Worm (Caenorhabditis elegans) whole organism, L1 larva: ENCODE measurements around the gene his-17.
A peak's percentile ranks its signal among the peaks of the same experiment; 100 is the strongest.

Experiments used
- C16A3.4 ChIP-seq: fragments of 150-350 bp; optimal IDR thresholded peaks from 2 replicates; lab custom pipeline; 2014; ENCODE audit warnings: missing biosample characterization, missing genetic modification characterization
- C34B4.2 ChIP-seq: sonication (generic microtip); optimal IDR thresholded peaks from 2 replicates; lab custom pipeline; 2017; ENCODE audit warnings: mild to moderate bottlenecking, missing genetic modification characterization, missing compliant biosample characterization
- F16B12.6 ChIP-seq: fragments of 150-350 bp; optimal IDR thresholded peaks from 2 replicates; lab custom pipeline; 2014; ENCODE audit warnings: missing biosample characterization, missing genetic modification characterization
- Y116A8C.19 ChIP-seq: sonication (generic microtip); optimal IDR thresholded peaks from 2 replicates; lab custom pipeline; 2016; ENCODE audit warnings: missing compliant biosample characterization, missing genetic modification characterization, borderline replicate concordance
- aly-2 ChIP-seq: fragments of 150-350 bp; optimal IDR thresholded peaks from 2 replicates; lab custom pipeline; 2014; ENCODE audit warnings: missing biosample characterization, missing genetic modification characterization
- ama-1 ChIP-seq: fragments of 150-350 bp; optimal IDR thresholded peaks from 2 replicates; lab custom pipeline; 2014
- blmp-1 ChIP-seq: fragments of 150-350 bp; optimal IDR thresholded peaks from 2 replicates; lab custom pipeline; 2014; ENCODE audit warnings: missing biosample characterization, missing genetic modification characterization
- ceh-8 ChIP-seq: fragments of 200-800 bp; sonication (Bioruptor generic); optimal IDR thresholded peaks from 2 replicates; lab custom pipeline; 2018; ENCODE audit warnings: mild to moderate bottlenecking, missing genetic modification characterization, moderate library complexity, missing compliant biosample characterization
- ces-1 ChIP-seq: fragments of 150-350 bp; optimal IDR thresholded peaks from 2 replicates; lab custom pipeline; 2014; ENCODE audit warnings: missing biosample characterization, missing genetic modification reagents, missing genetic modification characterization
- egl-13 ChIP-seq: sonication (generic microtip); optimal IDR thresholded peaks from 2 replicates; lab custom pipeline; 2016; ENCODE audit warnings: missing genotype, missing genetic modification reagents, missing genetic modification characterization, missing compliant biosample characterization
- egl-27 ChIP-seq, 2 experiments: fragments of 150-350 bp in 1 of 2; sonication (generic microtip); optimal IDR thresholded peaks; 3 replicates each; lab custom pipeline; 2017 to 2018; ENCODE audit warnings: missing biosample characterization in 2 of 2, missing genetic modification characterization in 2 of 2, missing genetic modification reagents in 2 of 2
- elt-2 ChIP-seq: sonication (generic microtip); optimal IDR thresholded peaks from 2 replicates; lab custom pipeline; 2016; ENCODE audit warnings: missing genetic modification characterization, mild to moderate bottlenecking, inconsistent platforms, missing compliant biosample characterization, missing genetic modification reagents
- elt-3 ChIP-seq, 6 experiments: fragments of 150-350 bp in 1 of 6; sonication (generic microtip); optimal IDR thresholded peaks; 2 replicates each; lab custom pipeline; 2017 to 2018; ENCODE audit warnings: missing biosample characterization in 6 of 6, missing genetic modification characterization in 6 of 6, inconsistent platforms in 1 of 6
- ets-5 ChIP-seq: fragments of 200-800 bp; sonication (Bioruptor generic); IDR thresholded peaks from 2 replicates; pipeline ENCODE4 v1.3.6; 2022; ENCODE audit warnings: missing genetic modification characterization, missing compliant biosample characterization
- fkh-4 ChIP-seq: sonication (generic microtip); optimal IDR thresholded peaks from 2 replicates; lab custom pipeline; 2016; ENCODE audit warnings: missing compliant biosample characterization, missing genetic modification characterization, borderline replicate concordance
- fos-1 ChIP-seq: fragments of 150-350 bp; optimal IDR thresholded peaks from 2 replicates; lab custom pipeline; 2014; ENCODE audit warnings: missing biosample characterization, missing genetic modification characterization
- lin-13 ChIP-seq: fragments of 150-350 bp; optimal IDR thresholded peaks from 2 replicates; lab custom pipeline; 2014; ENCODE audit warnings: missing biosample characterization, missing genetic modification reagents, missing genetic modification characterization
- lin-14 ChIP-seq: fragments of 200-800 bp; sonication (Bioruptor generic); optimal IDR thresholded peaks from 2 replicates; lab custom pipeline; 2018; ENCODE audit warnings: mild to moderate bottlenecking, missing genetic modification characterization, moderate library complexity, missing compliant biosample characterization
- lir-3 ChIP-seq: sonication (generic microtip); optimal IDR thresholded peaks from 2 replicates; lab custom pipeline; 2016; ENCODE audit warnings: mild to moderate bottlenecking, missing genetic modification characterization, moderate library complexity, missing compliant biosample characterization; ENCODE audit not compliant: poor library complexity
- lsy-2 ChIP-seq, 2 experiments: fragments of 150-350 bp; optimal IDR thresholded peaks; 2 replicates each; lab custom pipeline; 2014; ENCODE audit warnings: missing biosample characterization in 2 of 2, missing genetic modification characterization in 2 of 2
- mef-2 ChIP-seq: fragments of 150-350 bp; optimal IDR thresholded peaks from 2 replicates; lab custom pipeline; 2014; ENCODE audit warnings: missing biosample characterization, missing genetic modification characterization
- nhr-237 ChIP-seq: fragments of 150-350 bp; optimal IDR thresholded peaks from 2 replicates; lab custom pipeline; 2014; ENCODE audit warnings: missing biosample characterization, missing genetic modification characterization
- nhr-28 ChIP-seq: fragments of 150-350 bp; optimal IDR thresholded peaks from 2 replicates; lab custom pipeline; 2014; ENCODE audit warnings: missing biosample characterization, missing genetic modification characterization
- nhr-71 ChIP-seq: sonication (generic microtip); optimal IDR thresholded peaks from 2 replicates; lab custom pipeline; 2016; ENCODE audit warnings: mild to moderate bottlenecking, missing genetic modification characterization, moderate library complexity, missing compliant biosample characterization
- nhr-85 ChIP-seq: sonication (generic microtip); peaks from one replicate; lab custom pipeline; 2016; ENCODE audit warnings: missing genetic modification characterization, inconsistent platforms, missing compliant biosample characterization
- pag-3 ChIP-seq: sonication (generic microtip); optimal IDR thresholded peaks from 2 replicates; lab custom pipeline; 2017; ENCODE audit warnings: missing genetic modification characterization, mild to moderate bottlenecking, missing compliant biosample characterization, antibody characterized with exemption, borderline replicate concordance; ENCODE audit not compliant: insufficient read depth
- pax-3 ChIP-seq: fragments of 200-800 bp; sonication (Bioruptor generic); optimal IDR thresholded peaks from 2 replicates; lab custom pipeline; 2018; ENCODE audit warnings: mild to moderate bottlenecking, missing genetic modification characterization, moderate library complexity, missing compliant biosample characterization
- rnt-1 ChIP-seq: sonication (generic microtip); optimal IDR thresholded peaks from 2 replicates; lab custom pipeline; 2016; ENCODE audit warnings: mild to moderate bottlenecking, missing genetic modification characterization, moderate library complexity, missing compliant biosample characterization
- snu-23 ChIP-seq: sonication (generic microtip); optimal IDR thresholded peaks from 2 replicates; lab custom pipeline; 2016; ENCODE audit warnings: missing genetic modification characterization, missing compliant biosample characterization
- swsn-7 ChIP-seq: sonication (generic microtip); optimal IDR thresholded peaks from 2 replicates; lab custom pipeline; 2016; ENCODE audit warnings: missing genetic modification characterization, missing compliant biosample characterization
- tlp-1 ChIP-seq: fragments of 150-350 bp; optimal IDR thresholded peaks from 2 replicates; lab custom pipeline; 2014; ENCODE audit warnings: missing biosample characterization, missing genetic modification characterization
- unc-130 ChIP-seq: fragments of 150-350 bp; optimal IDR thresholded peaks from 2 replicates; lab custom pipeline; 2017; ENCODE audit warnings: missing biosample characterization, missing genetic modification characterization, inconsistent platforms
- unc-98 ChIP-seq: fragments of 200-800 bp; sonication (Bioruptor generic); IDR thresholded peaks from 2 replicates; pipeline ENCODE4 v1.3.6; 2022; ENCODE audit warnings: missing genetic modification characterization, missing compliant biosample characterization
- xbp-1 ChIP-seq: sonication (generic microtip); optimal IDR thresholded peaks from 2 replicates; lab custom pipeline; 2016; ENCODE audit warnings: missing genetic modification characterization, missing compliant biosample characterization
- zag-1 ChIP-seq: fragments of 150-350 bp; optimal IDR thresholded peaks from 2 replicates; lab custom pipeline; 2014; ENCODE audit warnings: missing biosample characterization, missing genetic modification characterization
- zip-4 ChIP-seq: fragments of 200-800 bp; sonication (Bioruptor generic); optimal IDR thresholded peaks from 2 replicates; lab custom pipeline; 2018; ENCODE audit warnings: mild to moderate bottlenecking, missing genetic modification characterization, moderate library complexity, missing compliant biosample characterization
- ztf-4 ChIP-seq: fragments of 150-350 bp; optimal IDR thresholded peaks from 2 replicates; lab custom pipeline; 2014; ENCODE audit warnings: missing biosample characterization, missing genetic modification characterization

Gene his-17

ce11 chrV:8927715-8928114, 29.9 kb upstream of the his-17 start:
- TF ChIP-seq ceh-8, result no peak
- no peak for TF ChIP-seq nhr-237 (tag; lab: Kevin White, UChicago)
- TF ChIP-seq mef-2 (tag; lab: Kevin White, UChicago), result no peak
- no peak for TF ChIP-seq zip-4 (GFP tag; lab: Kevin White, UChicago)
- no peak for TF ChIP-seq fos-1
- TF ChIP-seq zag-1, result no peak
- no peak for TF ChIP-seq fkh-4 (tag; lab: Kevin White, UChicago)
- TF ChIP-seq C16A3.4 (tag; lab: Kevin White, UChicago), result no peak
- no peak for TF ChIP-seq Y116A8C.19
- no peak for TF ChIP-seq egl-13
- TF ChIP-seq nhr-28 (tag; lab: Kevin White, UChicago), result no peak
- no peak for TF ChIP-seq swsn-7 (tag; lab: Kevin White, UChicago)

- TF ChIP-seq nhr-85 (tag; lab: Kevin White, UChicago), result peak; percentile 22
Observed at ce11 chrV:8923976-8924375, 26.2 kb upstream of the his-17 start.

- TF ChIP-seq snu-23 (GFP tag; lab: Kevin White, UChicago), result peak; percentile 16
- TF ChIP-seq nhr-71, result peak; percentile 36
- TF ChIP-seq unc-130 (tag; lab: Kevin White, UChicago), result no peak
- no peak for TF ChIP-seq egl-13
- peak in 1 of 2 experiments; percentile 6 for TF ChIP-seq lsy-2 (tag; optimal IDR thresholded peaks at IDR 0.05; lab: Kevin White, UChicago)
- TF ChIP-seq elt-2, result peak; percentile 68
- TF ChIP-seq ets-5 (GFP tag; lab: Robert Waterston, UW), result no peak
- no peak for TF ChIP-seq ama-1 (lab: Kevin White, UChicago)
- no peak for TF ChIP-seq xbp-1 (tag; lab: Kevin White, UChicago)
- TF ChIP-seq nhr-85 (tag; lab: Kevin White, UChicago), result peak; percentile 52
- no peak for TF ChIP-seq ces-1 (GFP tag; lab: Kevin White, UChicago)
- no peak for TF ChIP-seq lir-3 (tag; lab: Kevin White, UChicago)
- peak; percentile 15 for TF ChIP-seq blmp-1 (tag; lab: Kevin White, UChicago)
- TF ChIP-seq lin-14 (GFP tag; lab: Kevin White, UChicago), result peak; percentile 73
- peak in 1 of 6 experiments; percentile 32 for TF ChIP-seq elt-3 (tag; optimal IDR thresholded peaks at IDR 0.05; lab: Kevin White, UChicago)
- TF ChIP-seq rnt-1 (tag; lab: Kevin White, UChicago), result peak; percentile 19
- no peak for TF ChIP-seq egl-27 (tag; optimal IDR thresholded peaks at IDR 0.05; lab: Kevin White, UChicago)
- no peak for TF ChIP-seq tlp-1 (tag; lab: Kevin White, UChicago)
- no peak for TF ChIP-seq zip-4 (GFP tag; lab: Kevin White, UChicago)
Observed at ce11 chrV:8922781-8923180, 25.0 kb upstream of the his-17 start, which contains the start of gene ttr-47. Gene ttr-47 (plus strand): TSS chrV:8923088.

ce11 chrV:8913940-8914339, 16.1 kb upstream of the his-17 start, which contains the start of gene mod-1:
Gene mod-1 (minus strand): TSS chrV:8914040.
- no peak for TF ChIP-seq snu-23 (GFP tag; lab: Kevin White, UChicago)
- TF ChIP-seq zag-1, result no peak
- no peak for TF ChIP-seq fkh-4 (tag; lab: Kevin White, UChicago)
- no peak for TF ChIP-seq lin-13 (GFP tag; lab: Kevin White, UChicago)
- TF ChIP-seq C34B4.2 (tag; lab: Kevin White, UChicago), result no peak
- TF ChIP-seq ama-1 (lab: Kevin White, UChicago), result no peak
- no peak for TF ChIP-seq pag-3 (tag; lab: Kevin White, UChicago)
- no peak for TF ChIP-seq nhr-85 (tag; lab: Kevin White, UChicago)
- no peak for TF ChIP-seq elt-2
- TF ChIP-seq aly-2 (tag; lab: Kevin White, UChicago), result no peak
- no peak for TF ChIP-seq lir-3 (tag; lab: Kevin White, UChicago)
- no peak for TF ChIP-seq F16B12.6
- TF ChIP-seq tlp-1 (tag; lab: Kevin White, UChicago), result no peak
- no peak for TF ChIP-seq ztf-4 (tag; lab: Kevin White, UChicago)
- no peak for TF ChIP-seq pax-3 (tag; lab: Kevin White, UChicago)
- TF ChIP-seq rnt-1 (tag; lab: Kevin White, UChicago), result no peak
- TF ChIP-seq fos-1, result no peak
- no peak for TF ChIP-seq unc-98 (GFP tag; lab: Robert Waterston, UW)
